Fruit fly (Drosophila melanogaster) whole organism, embryonic: ENCODE results near the gene Mic26-27.

ENCODE experiments used
- CG10462 ChIP-seq: fragments of 200-800 bp; sonication (Bioruptor generic); optimal IDR thresholded peaks from 2 replicates; lab custom pipeline; 2016; ENCODE audit warnings: missing biosample characterization, missing genetic modification characterization
- CG14860 ChIP-seq: fragments of 200-800 bp; sonication (Bioruptor generic); IDR thresholded peaks from 3 replicates; pipeline ENCODE4 v1.3.6; 2022; ENCODE audit warnings: missing biosample characterization, missing genetic modification characterization; ENCODE audit not compliant: partially characterized antibody
- CG2120 ChIP-seq: fragments of 200-800 bp; sonication (Bioruptor generic); optimal IDR thresholded peaks from 3 replicates; lab custom pipeline; 2016; ENCODE audit warnings: missing biosample characterization, missing genetic modification characterization
- CG30403 ChIP-seq: fragments of 200-800 bp; sonication (Bioruptor generic); optimal IDR thresholded peaks from 3 replicates; lab custom pipeline; 2016; ENCODE audit warnings: missing biosample characterization, missing genetic modification characterization
- CG4404 ChIP-seq: fragments of 200-800 bp; sonication (Bioruptor generic); IDR thresholded peaks from 2 replicates; pipeline ENCODE4 v1.3.6; 2022; ENCODE audit warnings: missing biosample characterization, missing genetic modification characterization
- CG8478 ChIP-seq: fragments of >200 bp; optimal IDR thresholded peaks from 2 replicates; lab custom pipeline; 2018
- Rx ChIP-seq: fragments of 200-800 bp; sonication (Bioruptor generic); IDR thresholded peaks from 2 replicates; pipeline ENCODE4 v1.3.6; 2022; ENCODE audit warnings: missing biosample characterization, missing genetic modification characterization
- danr ChIP-seq: fragments of 200-800 bp; sonication (Bioruptor generic); IDR thresholded peaks from 2 replicates; pipeline ENCODE4 v1.3.6; 2022; ENCODE audit warnings: missing biosample characterization, missing genetic modification characterization
- grau ChIP-seq: fragments of 200-800 bp; optimal IDR thresholded peaks from 3 replicates; lab custom pipeline; 2019; ENCODE audit warnings: missing biosample characterization, mild to moderate bottlenecking, missing genetic modification characterization, moderate library complexity
- kni ChIP-seq: fragments of 200-800 bp; sonication (Bioruptor generic); optimal IDR thresholded peaks from 3 replicates; lab custom pipeline; 2017; ENCODE audit warnings: mild to moderate bottlenecking, missing biosample characterization, missing genetic modification reagents, missing genetic modification characterization
- scrt ChIP-seq: fragments of 200-800 bp; sonication (Bioruptor generic); optimal IDR thresholded peaks from 2 replicates; lab custom pipeline; 2018; ENCODE audit warnings: missing biosample characterization, mild to moderate bottlenecking, missing genetic modification characterization, moderate library complexity
- tx ChIP-seq: fragments of 200-800 bp; sonication (Bioruptor generic); optimal IDR thresholded peaks from 2 replicates; lab custom pipeline; 2016; ENCODE audit warnings: missing biosample characterization, missing genetic modification characterization
- yki ChIP-seq: fragments of >200 bp; optimal IDR thresholded peaks from 3 replicates; lab custom pipeline; 2018

DNA sequence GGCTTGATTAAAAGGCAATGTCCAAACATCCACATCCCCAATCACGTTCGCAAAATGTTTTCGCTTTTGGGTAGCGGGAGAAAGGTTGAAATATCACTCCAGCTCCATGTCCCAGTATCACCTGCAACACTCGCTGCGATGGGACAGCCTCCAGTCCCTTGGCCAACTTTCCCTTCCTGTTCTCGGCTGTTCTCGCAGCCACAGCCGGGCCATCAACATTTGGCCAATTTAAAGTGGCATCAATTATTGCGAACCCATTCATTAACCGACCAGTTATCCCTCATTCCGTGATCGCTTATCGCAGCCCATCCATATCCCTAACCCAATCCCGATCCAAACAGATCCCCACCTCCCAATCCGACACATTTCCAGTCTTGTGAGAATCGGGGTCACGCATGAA lies 33.5 kb downstream of the Mic26-27 start:
- no peak for TF ChIP-seq CG10462
- no peak for TF ChIP-seq kni
- TF ChIP-seq yki (lab: Kevin White, UChicago) = no peak
- no peak for TF ChIP-seq CG14860
- no peak for TF ChIP-seq Rx (GFP tag; lab: Robert Waterston, UW)
- no peak for TF ChIP-seq CG4404
- TF ChIP-seq CG8478 (lab: Kevin White, UChicago) = peak; percentile 14
- TF ChIP-seq CG30403 = no peak
- TF ChIP-seq scrt (GFP tag; lab: Kevin White, UChicago) = no peak
- TF ChIP-seq danr = no peak
- TF ChIP-seq tx (GFP tag; lab: Kevin White, UChicago) = no peak
- TF ChIP-seq grau (tag; lab: Kevin White, UChicago) = no peak
- TF ChIP-seq CG2120 (GFP tag; lab: Kevin White, UChicago) = no peak
